Worm (Caenorhabditis elegans) whole organism, L3 larva: ENCODE data around the gene C02G6.2.

Experiments used
- R02D3.7 ChIP-seq: fragments of 150-350 bp; optimal IDR thresholded peaks from 2 replicates; lab custom pipeline; 2014; ENCODE audit warnings: missing biosample characterization, missing genetic modification characterization
- ZK546.5 ChIP-seq: sonication (generic microtip); optimal IDR thresholded peaks from 2 replicates; lab custom pipeline; 2017; ENCODE audit warnings: missing biosample characterization, missing genetic modification characterization
- aly-2 ChIP-seq: fragments of 150-350 bp; optimal IDR thresholded peaks from 2 replicates; lab custom pipeline; 2014; ENCODE audit warnings: missing biosample characterization, missing genetic modification characterization
- ama-1 ChIP-seq: fragments of 150-350 bp; optimal IDR thresholded peaks from 2 replicates; lab custom pipeline; 2018
- ceh-16 ChIP-seq: sonication (generic microtip); optimal IDR thresholded peaks from 2 replicates; lab custom pipeline; 2017; ENCODE audit warnings: missing biosample characterization, missing genetic modification characterization
- ceh-28 ChIP-seq: fragments of 150-350 bp; optimal IDR thresholded peaks from 2 replicates; lab custom pipeline; 2014; ENCODE audit warnings: missing biosample characterization, missing genetic modification reagents, missing genetic modification characterization
- ceh-9 ChIP-seq: sonication (generic microtip); optimal IDR thresholded peaks from 2 replicates; lab custom pipeline; 2018; ENCODE audit warnings: missing biosample characterization, missing genetic modification characterization
- daf-12 ChIP-seq: fragments of 150-350 bp; optimal IDR thresholded peaks from 2 replicates; lab custom pipeline; 2014; ENCODE audit warnings: missing biosample characterization, missing genetic modification reagents, missing genetic modification characterization
- egl-27 ChIP-seq: sonication (generic microtip); optimal IDR thresholded peaks from 4 replicates; lab custom pipeline; 2017; ENCODE audit warnings: missing biosample characterization, missing genetic modification reagents, missing genetic modification characterization
- egl-5 ChIP-seq: fragments of 150-350 bp; optimal IDR thresholded peaks from 2 replicates; lab custom pipeline; 2017; ENCODE audit warnings: missing biosample characterization, missing genetic modification reagents, missing genetic modification characterization, inconsistent platforms
- elt-1 ChIP-seq: fragments of 150-350 bp; optimal IDR thresholded peaks from 2 replicates; lab custom pipeline; 2014; ENCODE audit warnings: missing biosample characterization, missing genetic modification characterization
- elt-2 ChIP-seq: sonication (generic microtip); optimal IDR thresholded peaks from 2 replicates; lab custom pipeline; 2016; ENCODE audit warnings: missing genetic modification reagents, mild to moderate bottlenecking, missing genetic modification characterization, missing compliant biosample characterization
- elt-3 ChIP-seq, 3 experiments: fragments of 150-350 bp in 1 of 3; sonication (generic microtip) in 2 of 3; optimal IDR thresholded peaks; 2 replicates in 2 of 3; 4 replicates in 1 of 3; lab custom pipeline; 2014 to 2017; ENCODE audit warnings: missing biosample characterization in 3 of 3, missing genetic modification characterization in 3 of 3
- eor-1 ChIP-seq, 2 experiments: fragments of 150-350 bp; optimal IDR thresholded peaks; 2 replicates each; lab custom pipeline; 2014 to 2018; ENCODE audit warnings: missing biosample characterization in 2 of 2, missing genetic modification characterization in 2 of 2
- fkh-10 ChIP-seq: sonication (generic microtip); optimal IDR thresholded peaks from 2 replicates; lab custom pipeline; 2017; ENCODE audit warnings: missing biosample characterization, missing genetic modification reagents, missing genetic modification characterization
- fkh-2 ChIP-seq: fragments of 150-350 bp; optimal IDR thresholded peaks from 2 replicates; lab custom pipeline; 2014; ENCODE audit warnings: missing biosample characterization, missing genetic modification reagents, missing genetic modification characterization
- fos-1 ChIP-seq: fragments of 150-350 bp; optimal IDR thresholded peaks from 2 replicates; lab custom pipeline; 2014; ENCODE audit warnings: missing biosample characterization, missing genetic modification characterization
- hmg-11 ChIP-seq: sonication (generic microtip); optimal IDR thresholded peaks from 2 replicates; lab custom pipeline; 2016; ENCODE audit warnings: missing genetic modification characterization, missing compliant biosample characterization
- lin-15B ChIP-seq: fragments of 150-350 bp; optimal IDR thresholded peaks from 2 replicates; lab custom pipeline; 2014; ENCODE audit warnings: missing biosample characterization, missing genetic modification characterization
- lin-39 ChIP-seq: fragments of 150-350 bp; optimal IDR thresholded peaks from 2 replicates; lab custom pipeline; 2018; ENCODE audit warnings: missing biosample characterization, missing genetic modification reagents, missing genetic modification characterization
- lsy-12 ChIP-seq: sonication (generic microtip); optimal IDR thresholded peaks from 2 replicates; lab custom pipeline; 2016; ENCODE audit warnings: mild to moderate bottlenecking, missing genetic modification characterization, missing compliant biosample characterization
- mdl-1 ChIP-seq: fragments of 150-350 bp; optimal IDR thresholded peaks from 2 replicates; lab custom pipeline; 2014; ENCODE audit warnings: missing biosample characterization, missing genetic modification characterization
- mml-1 ChIP-seq: fragments of 150-350 bp; sonication (generic microtip); optimal IDR thresholded peaks from 3 replicates; lab custom pipeline; 2014; ENCODE audit warnings: missing biosample characterization, missing genetic modification characterization
- nhr-11 ChIP-seq: fragments of 150-350 bp; optimal IDR thresholded peaks from 2 replicates; lab custom pipeline; 2014; ENCODE audit warnings: missing biosample characterization, missing genetic modification characterization
- nhr-12 ChIP-seq: fragments of 150-350 bp; optimal IDR thresholded peaks from 2 replicates; lab custom pipeline; 2014; ENCODE audit warnings: missing biosample characterization, missing genetic modification characterization
- nhr-23 ChIP-seq: fragments of 150-350 bp; optimal IDR thresholded peaks from 2 replicates; lab custom pipeline; 2014; ENCODE audit warnings: missing biosample characterization, missing genetic modification reagents, missing genetic modification characterization
- nhr-237 ChIP-seq: fragments of 150-350 bp; optimal IDR thresholded peaks from 2 replicates; lab custom pipeline; 2014; ENCODE audit warnings: missing biosample characterization, missing genetic modification characterization
- nhr-25 ChIP-seq: sonication (generic microtip); optimal IDR thresholded peaks from 2 replicates; lab custom pipeline; 2017; ENCODE audit warnings: missing biosample characterization, missing genetic modification characterization
- nhr-28 ChIP-seq: fragments of 150-350 bp; optimal IDR thresholded peaks from 2 replicates; lab custom pipeline; 2014; ENCODE audit warnings: missing biosample characterization, missing genetic modification characterization
- nhr-43 ChIP-seq: sonication (generic microtip); optimal IDR thresholded peaks from 2 replicates; lab custom pipeline; 2016; ENCODE audit warnings: mild to moderate bottlenecking, missing genetic modification characterization, missing compliant biosample characterization; ENCODE audit not compliant: poor library complexity, severe bottlenecking
- nhr-67 ChIP-seq: fragments of 150-350 bp; optimal IDR thresholded peaks from 2 replicates; lab custom pipeline; 2014; ENCODE audit warnings: missing biosample characterization, missing genetic modification characterization
- nhr-76 ChIP-seq: fragments of 150-350 bp; sonication (generic microtip); optimal IDR thresholded peaks from 5 replicates; lab custom pipeline; 2014; ENCODE audit warnings: missing biosample characterization, missing genetic modification characterization
- nhr-77 ChIP-seq: fragments of 150-350 bp; optimal IDR thresholded peaks from 2 replicates; lab custom pipeline; 2014; ENCODE audit warnings: missing biosample characterization, missing genetic modification characterization
- pqm-1 ChIP-seq: fragments of 150-350 bp; optimal IDR thresholded peaks from 2 replicates; lab custom pipeline; 2017; ENCODE audit warnings: missing biosample characterization, missing genetic modification characterization, inconsistent platforms
- skn-1 ChIP-seq: fragments of 150-350 bp; optimal IDR thresholded peaks from 2 replicates; lab custom pipeline; 2014; ENCODE audit warnings: missing biosample characterization, missing genetic modification characterization
- snpc-4 ChIP-seq: fragments of 150-350 bp; optimal IDR thresholded peaks from 2 replicates; lab custom pipeline; 2014; ENCODE audit warnings: missing biosample characterization, missing genetic modification characterization
- unc-39 ChIP-seq: sonication (generic microtip); optimal IDR thresholded peaks from 4 replicates; lab custom pipeline; 2017; ENCODE audit warnings: missing biosample characterization, missing genetic modification characterization
- unc-62 ChIP-seq: fragments of 150-350 bp; sonication (generic microtip); optimal IDR thresholded peaks from 4 replicates; lab custom pipeline; 2014; ENCODE audit warnings: missing biosample characterization, missing genetic modification reagents, missing genetic modification characterization
- zag-1 ChIP-seq: fragments of 150-350 bp; optimal IDR thresholded peaks from 2 replicates; lab custom pipeline; 2014; ENCODE audit warnings: missing biosample characterization, missing genetic modification characterization
- ztf-11 ChIP-seq: fragments of 150-350 bp; optimal IDR thresholded peaks from 2 replicates; lab custom pipeline; 2014; ENCODE audit warnings: missing biosample characterization, missing genetic modification characterization
- ztf-4 ChIP-seq: fragments of 150-350 bp; optimal IDR thresholded peaks from 2 replicates; lab custom pipeline; 2014; ENCODE audit warnings: missing biosample characterization, missing genetic modification characterization

Gene C02G6.2

ce11 chrV:5888820-5889219, 17.0 kb downstream of the C02G6.2 start:
- TF ChIP-seq lin-39 (tag; lab: Kevin White, UChicago) (peak; percentile 79), ceh-9 (tag; lab: Kevin White, UChicago) (no peak)

ce11 chrV:5891204-5891603, 19.3 kb downstream of the C02G6.2 start:
- TF ChIP-seq elt-1 (no peak), skn-1 (no peak), nhr-12 (no peak), fos-1 (no peak), nhr-25 (tag; lab: Kevin White, UChicago) (no peak), hmg-11 (tag; lab: Kevin White, UChicago) (no peak), ztf-4 (tag; lab: Kevin White, UChicago) (no peak), R02D3.7 (tag; lab: Kevin White, UChicago) (no peak), ZK546.5 (tag; lab: Kevin White, UChicago) (no peak), zag-1 (tag; lab: Kevin White, UChicago) (no peak), ama-1 (no peak), egl-5 (tag; lab: Kevin White, UChicago) (no peak), lin-15B (tag; lab: Kevin White, UChicago) (no peak), ztf-11 (tag; lab: Kevin White, UChicago) (no peak), lsy-12 (tag; lab: Kevin White, UChicago) (no peak), nhr-67 (tag; lab: Kevin White, UChicago) (no peak)

DNA sequence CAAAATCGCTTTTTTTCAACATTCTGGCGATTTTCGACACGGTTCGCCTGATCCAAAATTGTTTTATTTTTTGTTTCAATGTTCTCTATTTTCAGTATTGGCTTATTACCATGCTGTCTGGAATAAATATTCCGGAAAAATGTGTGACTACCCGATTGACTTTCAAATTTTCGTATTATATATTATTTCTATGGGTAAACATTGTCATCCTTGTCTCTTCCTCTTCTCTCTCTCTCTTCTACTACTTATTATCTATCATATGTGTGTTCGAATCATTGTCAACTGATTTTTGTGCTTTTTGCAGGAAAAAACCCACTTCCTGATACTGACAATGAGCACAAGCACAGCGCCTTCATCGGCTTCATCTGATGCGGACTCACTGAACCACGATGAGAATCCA, 21.2 kb downstream of the C02G6.2 start, which contains the start of gene C04E6.7:
Gene C04E6.7 (plus strand): TSS at position 301 of the 400 bp plus-strand sequence.
- TF ChIP-seq nhr-11 (tag; lab: Kevin White, UChicago) (no peak), ceh-28 (tag; lab: Kevin White, UChicago) (no peak), ztf-11 (tag; lab: Kevin White, UChicago) (no peak), lin-39 (tag; lab: Kevin White, UChicago) (no peak), fos-1 (no peak), mdl-1 (tag; lab: Kevin White, UChicago) (no peak), elt-1 (no peak), nhr-43 (tag; lab: Kevin White, UChicago) (no peak), fkh-10 (GFP tag; lab: Kevin White, UChicago) (no peak), pqm-1 (tag; lab: Kevin White, UChicago) (no peak), snpc-4 (tag; lab: Kevin White, UChicago) (no peak), mml-1 (tag; lab: Kevin White, UChicago) (no peak), nhr-77 (no peak), unc-39 (no peak), skn-1 (no peak), lsy-12 (tag; lab: Kevin White, UChicago) (no peak), nhr-67 (tag; lab: Kevin White, UChicago) (no peak)
- TF ChIP-seq, all 47 proteins: peak for 0

ce11 chrV:5895021-5895420, 23.2 kb downstream of the C02G6.2 start, which contains the start of gene grd-9:
grd-9 (plus strand) TSS chrV:5895321.
- no peak for TF ChIP-seq daf-12 (tag; lab: Kevin White, UChicago)
- TF ChIP-seq aly-2: no peak
- no peak for TF ChIP-seq zag-1 (tag; lab: Kevin White, UChicago)
- no peak for TF ChIP-seq pqm-1 (tag; lab: Kevin White, UChicago)
- no peak for TF ChIP-seq elt-1
- no peak for TF ChIP-seq ceh-9 (tag; lab: Kevin White, UChicago)
- no peak for TF ChIP-seq nhr-28 (tag; lab: Kevin White, UChicago)
- no peak for TF ChIP-seq nhr-23 (tag; lab: Kevin White, UChicago)
- no peak for TF ChIP-seq lsy-12 (tag; lab: Kevin White, UChicago)
- no peak for TF ChIP-seq fkh-10 (GFP tag; lab: Kevin White, UChicago)
- TF ChIP-seq nhr-11 (tag; lab: Kevin White, UChicago): no peak
- no peak for TF ChIP-seq elt-2 (tag; lab: Kevin White, UChicago)
- no peak for TF ChIP-seq ama-1
- no peak for TF ChIP-seq eor-1 (tag; optimal IDR thresholded peaks at IDR 0.05; lab: Kevin White, UChicago)
- no peak for TF ChIP-seq lin-39 (tag; lab: Kevin White, UChicago)
- no peak for TF ChIP-seq ztf-4 (tag; lab: Kevin White, UChicago)
- TF ChIP-seq, all 47 proteins: peak for 0

DNA sequence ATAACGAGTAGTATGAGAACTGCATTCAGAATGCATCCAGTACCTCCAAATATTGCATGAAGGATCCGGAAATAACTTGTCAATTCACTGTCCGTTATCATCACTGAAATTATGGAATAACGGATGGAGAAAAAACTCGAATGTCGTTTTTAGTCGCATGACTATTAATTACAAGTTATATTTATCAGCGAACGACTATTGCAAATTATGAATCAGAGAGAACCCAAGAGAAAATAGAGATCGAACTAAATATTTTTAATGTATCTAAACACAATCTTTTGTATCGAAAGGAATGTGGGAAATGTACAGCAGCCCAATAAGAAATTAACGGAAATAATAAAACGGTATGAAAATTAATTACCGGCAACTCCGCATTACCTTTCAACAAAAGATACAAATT, 28.1 kb downstream of the C02G6.2 start, which contains the start of gene srd-16:
Gene srd-16 (minus strand): TSS at position 101 of the 400 bp plus-strand sequence.
- TF ChIP-seq ceh-16: no peak
- no peak for TF ChIP-seq nhr-11 (tag; lab: Kevin White, UChicago)
- TF ChIP-seq unc-62: no peak
- no peak for TF ChIP-seq egl-5 (tag; lab: Kevin White, UChicago)
- TF ChIP-seq egl-27 (tag; lab: Kevin White, UChicago): no peak
- TF ChIP-seq lin-39 (tag; lab: Kevin White, UChicago): no peak
- TF ChIP-seq ceh-28 (tag; lab: Kevin White, UChicago): no peak
- TF ChIP-seq fkh-10 (GFP tag; lab: Kevin White, UChicago): no peak
- TF ChIP-seq fkh-2: no peak
- no peak for TF ChIP-seq ztf-11 (tag; lab: Kevin White, UChicago)
- TF ChIP-seq hmg-11 (tag; lab: Kevin White, UChicago): no peak
- TF ChIP-seq ceh-9 (tag; lab: Kevin White, UChicago): no peak
- TF ChIP-seq nhr-12: no peak
- TF ChIP-seq nhr-237: no peak
- TF ChIP-seq nhr-76 (tag; lab: Kevin White, UChicago): no peak
- no peak for TF ChIP-seq elt-3 (tag; optimal IDR thresholded peaks at IDR 0.05; lab: Kevin White, UChicago)
- TF ChIP-seq, all 47 proteins: peak for 0
